Fruit fly (Drosophila melanogaster) whole organism, embryonic: Measurements from ENCODE around the gene Nph.

Source experiments
- Aef1 ChIP-seq: fragments of 200-800 bp; sonication (Bioruptor generic); IDR thresholded peaks from 3 replicates; pipeline ENCODE4 v1.3.6; 2022; ENCODE audit warnings: missing biosample characterization, missing genetic modification characterization
- Asciz ChIP-seq: fragments of 200-800 bp; sonication (Bioruptor generic); optimal IDR thresholded peaks from 2 replicates; lab custom pipeline; 2017; ENCODE audit warnings: missing biosample characterization, mild to moderate bottlenecking, missing genetic modification characterization, missing genetic modification reagents
- BEAF-32 ChIP-seq: fragments of 200-800 bp; sonication (Bioruptor generic); optimal IDR thresholded peaks from 3 replicates; lab custom pipeline; 2017; ENCODE audit warnings: missing biosample characterization, missing genetic modification characterization, mild to moderate bottlenecking, moderate library complexity, missing genetic modification reagents
- CG1024 ChIP-seq: fragments of 200-800 bp; sonication (Bioruptor generic); IDR thresholded peaks from 2 replicates; pipeline ENCODE4 v1.3.6; 2022; ENCODE audit warnings: missing biosample characterization, missing genetic modification characterization
- CG10462 ChIP-seq: fragments of 200-800 bp; sonication (Bioruptor generic); optimal IDR thresholded peaks from 2 replicates; lab custom pipeline; 2016; ENCODE audit warnings: missing biosample characterization, missing genetic modification characterization
- CG10565 ChIP-seq: fragments of 200-800 bp; sonication (Bioruptor generic); optimal IDR thresholded peaks from 3 replicates; lab custom pipeline; 2016; ENCODE audit warnings: missing biosample characterization, mild to moderate bottlenecking, missing genetic modification characterization
- CG11398 ChIP-seq: fragments of 200-800 bp; sonication (Bioruptor generic); optimal IDR thresholded peaks from 2 replicates; lab custom pipeline; 2016; ENCODE audit warnings: missing biosample characterization, missing genetic modification characterization
- CG12391 ChIP-seq: fragments of 200-800 bp; sonication (Bioruptor generic); optimal IDR thresholded peaks from 3 replicates; lab custom pipeline; 2018; ENCODE audit warnings: missing biosample characterization, mild to moderate bottlenecking, missing genetic modification characterization, moderate library complexity
- CG14667 ChIP-seq: fragments of 200-800 bp; sonication (Bioruptor generic); IDR thresholded peaks from 2 replicates; pipeline ENCODE4 v1.3.6; 2022; ENCODE audit warnings: missing biosample characterization, missing genetic modification characterization
- CG15479 ChIP-seq: fragments of 200-800 bp; sonication (Bioruptor generic); optimal IDR thresholded peaks from 3 replicates; lab custom pipeline; 2019; ENCODE audit warnings: missing biosample characterization, mild to moderate bottlenecking, missing genetic modification characterization, moderate library complexity
- CG18011 ChIP-seq: fragments of 200-800 bp; sonication (Bioruptor generic); optimal IDR thresholded peaks from 2 replicates; lab custom pipeline; 2017; ENCODE audit warnings: missing biosample characterization, missing genetic modification characterization, mild to moderate bottlenecking, moderate library complexity, missing genotype
- CG1832 ChIP-seq: fragments of 200-800 bp; sonication (Bioruptor generic); optimal IDR thresholded peaks from 2 replicates; lab custom pipeline; 2017; ENCODE audit warnings: missing biosample characterization, mild to moderate bottlenecking, missing genetic modification characterization, inconsistent platforms
- CG2116 ChIP-seq: fragments of 200-800 bp; sonication (Bioruptor generic); optimal IDR thresholded peaks from 3 replicates; lab custom pipeline; 2018; ENCODE audit warnings: missing biosample characterization, mild to moderate bottlenecking, missing genetic modification characterization
- CG31388 ChIP-seq: fragments of 200-800 bp; sonication (Bioruptor generic); optimal IDR thresholded peaks from 2 replicates; lab custom pipeline; 2016; ENCODE audit warnings: missing biosample characterization, missing genetic modification characterization
- CG33213 ChIP-seq: fragments of 200-800 bp; sonication (Bioruptor generic); optimal IDR thresholded peaks from 3 replicates; lab custom pipeline; 2016; ENCODE audit warnings: missing biosample characterization, missing genetic modification characterization
- CG3847 ChIP-seq: fragments of 200-800 bp; sonication (Bioruptor generic); IDR thresholded peaks from 2 replicates; pipeline ENCODE4 v1.3.6; 2022; ENCODE audit warnings: missing biosample characterization, missing genetic modification characterization
- CG43689 ChIP-seq: fragments of 200-800 bp; sonication (Bioruptor generic); IDR thresholded peaks from 2 replicates; pipeline ENCODE4 v1.3.6; 2022; ENCODE audit warnings: missing biosample characterization, missing genetic modification characterization
- CG4730 ChIP-seq: fragments of 200-800 bp; sonication (Bioruptor generic); IDR thresholded peaks from 2 replicates; pipeline ENCODE4 v1.3.6; 2022; ENCODE audit warnings: missing biosample characterization, missing genetic modification characterization
- CG4854 ChIP-seq: fragments of 200-800 bp; sonication (Bioruptor generic); optimal IDR thresholded peaks from 2 replicates; lab custom pipeline; 2016; ENCODE audit warnings: missing biosample characterization, missing genetic modification characterization, inconsistent platforms
- CG5180 ChIP-seq: fragments of 200-800 bp; sonication (Bioruptor generic); optimal IDR thresholded peaks from 3 replicates; lab custom pipeline; 2017; ENCODE audit warnings: missing biosample characterization, missing genetic modification characterization, mild to moderate bottlenecking, moderate library complexity, missing genetic modification reagents
- CG7271 ChIP-seq: fragments of 200-800 bp; sonication (Bioruptor generic); optimal IDR thresholded peaks from 2 replicates; lab custom pipeline; 2018; ENCODE audit warnings: missing biosample characterization, mild to moderate bottlenecking, missing genetic modification characterization, moderate library complexity
- Chrac-16 ChIP-seq: fragments of 200-800 bp; sonication (Bioruptor generic); optimal IDR thresholded peaks from 3 replicates; lab custom pipeline; 2016; ENCODE audit warnings: missing biosample characterization, missing genetic modification characterization
- D ChIP-seq, 2 experiments: fragments of 200-800 bp in 1 of 2; fragments of >200 bp in 1 of 2; sonication (Bioruptor generic) in 1 of 2; optimal IDR thresholded peaks; 2 replicates in 1 of 2; 3 replicates in 1 of 2; lab custom pipeline; 2017; ENCODE audit warnings: mild to moderate bottlenecking in 1 of 2, missing biosample characterization in 1 of 2, missing genetic modification characterization in 1 of 2, missing genetic modification reagents in 1 of 2
- Deaf1 ChIP-seq: fragments of 200-800 bp; optimal IDR thresholded peaks from 3 replicates; lab custom pipeline; 2019; ENCODE audit warnings: missing biosample characterization, mild to moderate bottlenecking, missing genetic modification characterization, moderate library complexity
- Drgx ChIP-seq: fragments of 200-800 bp; sonication (Bioruptor generic); IDR thresholded peaks from 2 replicates; pipeline ENCODE4 v1.3.6; 2022; ENCODE audit warnings: missing biosample characterization, missing genetic modification characterization
- HLH4C ChIP-seq: fragments of 200-800 bp; sonication (Bioruptor generic); IDR thresholded peaks from 3 replicates; pipeline ENCODE4 v1.3.6; 2022; ENCODE audit warnings: missing biosample characterization, missing genetic modification characterization; ENCODE audit not compliant: partially characterized antibody
- Max ChIP-seq: fragments of 200-800 bp; sonication (Bioruptor generic); optimal IDR thresholded peaks from 2 replicates; lab custom pipeline; 2016; ENCODE audit warnings: missing biosample characterization, mild to moderate bottlenecking, missing genetic modification characterization
- NFAT ChIP-seq: fragments of 200-800 bp; sonication (Bioruptor generic); IDR thresholded peaks from 2 replicates; pipeline ENCODE4 v1.3.6; 2022; ENCODE audit warnings: missing biosample characterization, missing genetic modification characterization
- Poxn ChIP-seq: fragments of 200-800 bp; sonication (Bioruptor generic); IDR thresholded peaks from 2 replicates; pipeline ENCODE4 v1.3.6; 2022; ENCODE audit warnings: missing biosample characterization, missing genetic modification characterization
- Sin3A ChIP-seq: fragments of >200 bp; optimal IDR thresholded peaks from 2 replicates; lab custom pipeline; 2018
- cato ChIP-seq: fragments of 200-800 bp; sonication (Bioruptor generic); optimal IDR thresholded peaks from 2 replicates; lab custom pipeline; 2016; ENCODE audit warnings: missing biosample characterization, missing genetic modification characterization, borderline replicate concordance
- chif ChIP-seq, 2 experiments: fragments of 200-800 bp; sonication (Bioruptor generic); optimal IDR thresholded peaks; 3 replicates each; lab custom pipeline; 2016; ENCODE audit warnings: missing biosample characterization in 2 of 2, missing genetic modification characterization in 2 of 2
- chm ChIP-seq: fragments of 200-800 bp; sonication (Bioruptor generic); IDR thresholded peaks from 2 replicates; pipeline ENCODE4 v1.3.6; 2022; ENCODE audit warnings: missing biosample characterization, missing genetic modification characterization
- corto ChIP-seq: fragments of 200-800 bp; sonication (Bioruptor generic); optimal IDR thresholded peaks from 2 replicates; lab custom pipeline; 2016; ENCODE audit warnings: missing biosample characterization, mild to moderate bottlenecking, missing genetic modification characterization, moderate library complexity
- crc ChIP-seq: fragments of 200-800 bp; sonication (Bioruptor generic); optimal IDR thresholded peaks from 2 replicates; lab custom pipeline; 2016; ENCODE audit warnings: missing biosample characterization, missing genetic modification characterization
- croc ChIP-seq: fragments of 200-800 bp; sonication (Bioruptor generic); conservative IDR thresholded peaks from 3 replicates; pipeline ENCODE4 v1.3.6; 2022; ENCODE audit warnings: missing biosample characterization, missing genetic modification characterization
- disco-r ChIP-seq: fragments of 200-800 bp; sonication (Bioruptor generic); optimal IDR thresholded peaks from 2 replicates; lab custom pipeline; 2016; ENCODE audit warnings: missing biosample characterization, missing genetic modification characterization
- fd64A ChIP-seq: fragments of 200-800 bp; sonication (Bioruptor generic); optimal IDR thresholded peaks from 3 replicates; lab custom pipeline; 2018; ENCODE audit warnings: missing biosample characterization, mild to moderate bottlenecking, missing genetic modification characterization
- fru ChIP-seq: fragments of >200 bp; optimal IDR thresholded peaks from 2 replicates; lab custom pipeline; 2017
- gcm2 ChIP-seq: fragments of 200-800 bp; sonication (Bioruptor generic); optimal IDR thresholded peaks from 2 replicates; lab custom pipeline; 2016; ENCODE audit warnings: missing biosample characterization, missing genetic modification characterization
- kni ChIP-seq: fragments of 200-800 bp; sonication (Bioruptor generic); optimal IDR thresholded peaks from 3 replicates; lab custom pipeline; 2017; ENCODE audit warnings: mild to moderate bottlenecking, missing biosample characterization, missing genetic modification reagents, missing genetic modification characterization
- lilli ChIP-seq: fragments of 200-800 bp; sonication (Bioruptor generic); optimal IDR thresholded peaks from 3 replicates; lab custom pipeline; 2016; ENCODE audit warnings: missing biosample characterization, missing genetic modification characterization
- luna ChIP-seq: fragments of 200-800 bp; sonication (Bioruptor generic); optimal IDR thresholded peaks from 2 replicates; lab custom pipeline; 2016; ENCODE audit warnings: missing biosample characterization, missing genetic modification characterization
- nom ChIP-seq: fragments of 200-800 bp; sonication (Bioruptor generic); optimal IDR thresholded peaks from 2 replicates; lab custom pipeline; 2017; ENCODE audit warnings: missing biosample characterization, missing genetic modification characterization, mild to moderate bottlenecking, moderate library complexity, missing genetic modification reagents
- onecut ChIP-seq: fragments of 200-800 bp; sonication (Bioruptor generic); IDR thresholded peaks from 2 replicates; pipeline ENCODE4 v1.3.6; 2022; ENCODE audit warnings: missing biosample characterization, missing genetic modification characterization
- org-1 ChIP-seq: fragments of 200-800 bp; sonication (Bioruptor generic); optimal IDR thresholded peaks from 2 replicates; lab custom pipeline; 2017; ENCODE audit warnings: missing biosample characterization, missing genetic modification characterization
- repo ChIP-seq: fragments of 200-800 bp; sonication (Bioruptor generic); optimal IDR thresholded peaks from 2 replicates; lab custom pipeline; 2016; ENCODE audit warnings: missing biosample characterization, missing genetic modification characterization
- scrt ChIP-seq: fragments of 200-800 bp; sonication (Bioruptor generic); optimal IDR thresholded peaks from 2 replicates; lab custom pipeline; 2018; ENCODE audit warnings: missing biosample characterization, mild to moderate bottlenecking, missing genetic modification characterization, moderate library complexity
- sim ChIP-seq: fragments of 200-800 bp; sonication (Bioruptor generic); IDR thresholded peaks from 2 replicates; pipeline ENCODE4 v1.3.6; 2022; ENCODE audit warnings: missing biosample characterization, missing genetic modification characterization
- stc ChIP-seq: fragments of 200-800 bp; sonication (Bioruptor generic); IDR thresholded peaks from 2 replicates; pipeline ENCODE4 v1.3.6; 2022; ENCODE audit warnings: missing biosample characterization, missing genetic modification characterization
- wor ChIP-seq: fragments of 200-800 bp; sonication (Bioruptor generic); IDR thresholded peaks from 2 replicates; pipeline ENCODE4 v1.3.6; 2022; ENCODE audit warnings: missing biosample characterization, missing genetic modification characterization

Nph gene

dm6 chr3R:29983073-29983544 is 21.6 kb downstream of the Nph start, which contains the start of gene CG7896:
Gene CG7896, plus strand, starts transcription at chr3R:29983426.
- no peak for TF ChIP-seq CG15479 (GFP tag; lab: Kevin White, UChicago)
- TF ChIP-seq croc (GFP tag; lab: Robert Waterston, UW), result peak; percentile 76
- no peak for TF ChIP-seq CG7271
- TF ChIP-seq CG14667 (GFP tag; lab: Robert Waterston, UW), result peak; percentile 66; the same call in 1 of the 2 replicates
- peak; percentile 80 for TF ChIP-seq stc (GFP tag; lab: Robert Waterston, UW)
- TF ChIP-seq CG1024 (GFP tag; lab: Robert Waterston, UW), result no peak
- TF ChIP-seq cato (GFP tag; lab: Kevin White, UChicago), result no peak
- no peak for TF ChIP-seq disco-r (GFP tag; lab: Kevin White, UChicago)
- TF ChIP-seq org-1 (GFP tag; lab: Kevin White, UChicago), result peak; percentile 63
- no peak for TF ChIP-seq luna
- peak; percentile 82 for TF ChIP-seq Aef1 (GFP tag; lab: Robert Waterston, UW)
- TF ChIP-seq CG33213 (GFP tag; lab: Kevin White, UChicago), result no peak
- no peak for TF ChIP-seq chif (GFP tag; optimal IDR thresholded peaks at IDR 0.05; lab: Kevin White, UChicago)
- no peak for TF ChIP-seq sim (GFP tag; lab: Robert Waterston, UW)
- TF ChIP-seq Deaf1, result peak; percentile 71
- no peak for TF ChIP-seq chm (GFP tag; lab: Robert Waterston, UW)
- TF ChIP-seq CG10565 (GFP tag; lab: Kevin White, UChicago), result no peak
- peak; percentile 58 for TF ChIP-seq kni (GFP tag; lab: Kevin White, UChicago)
- peak; percentile 37 for TF ChIP-seq Max (GFP tag; lab: Kevin White, UChicago)
- no peak for TF ChIP-seq Poxn (GFP tag; lab: Robert Waterston, UW)
- TF ChIP-seq CG3847, result peak; percentile 75
- no peak for TF ChIP-seq CG4854 (GFP tag; lab: Kevin White, UChicago)
- TF ChIP-seq CG10462 (GFP tag; lab: Kevin White, UChicago), result peak; percentile 15
- peak; percentile 49; the same call in 1 of the 2 replicates for TF ChIP-seq CG43689 (GFP tag; lab: Robert Waterston, UW)
- TF ChIP-seq wor (GFP tag; lab: Robert Waterston, UW), result peak; percentile 75
- TF ChIP-seq nom, result peak; percentile 64
- TF ChIP-seq fd64A (GFP tag; lab: Kevin White, UChicago), result no peak
- TF ChIP-seq Chrac-16 (GFP tag; lab: Kevin White, UChicago), result peak; percentile 60
- TF ChIP-seq CG11398 (GFP tag; lab: Kevin White, UChicago), result no peak
- TF ChIP-seq NFAT (GFP tag; lab: Robert Waterston, UW), result peak; percentile 82
- TF ChIP-seq corto (GFP tag; lab: Kevin White, UChicago), result peak; percentile 91
- no peak for TF ChIP-seq repo (GFP tag; lab: Kevin White, UChicago)
- peak; percentile 47 for TF ChIP-seq lilli (GFP tag; lab: Kevin White, UChicago)
- TF ChIP-seq CG2116, result peak; percentile 34
- TF ChIP-seq Asciz (GFP tag; lab: Kevin White, UChicago), result peak; percentile 4
- no peak for TF ChIP-seq crc (GFP tag; lab: Kevin White, UChicago)
- TF ChIP-seq onecut (GFP tag; lab: Robert Waterston, UW), result peak; percentile 59
- TF ChIP-seq D (optimal IDR thresholded peaks at IDR 0.05; lab: Kevin White, UChicago), result no peak
- peak; percentile 43 for TF ChIP-seq D (GFP tag; optimal IDR thresholded peaks at IDR 0.05; lab: Kevin White, UChicago)
- TF ChIP-seq scrt, result peak; percentile 61
- TF ChIP-seq CG4730 (GFP tag; lab: Robert Waterston, UW), result peak; percentile 74
- no peak for TF ChIP-seq HLH4C (GFP tag; lab: Robert Waterston, UW)
- no peak for TF ChIP-seq CG31388 (GFP tag; lab: Kevin White, UChicago)
- TF ChIP-seq BEAF-32, result no peak
- TF ChIP-seq CG12391 (tag; lab: Kevin White, UChicago), result peak; percentile 65
- TF ChIP-seq CG5180 (GFP tag; lab: Kevin White, UChicago), result peak; percentile 40
- TF ChIP-seq Drgx (GFP tag; lab: Robert Waterston, UW), result peak; percentile 90
- no peak for TF ChIP-seq fru (lab: Kevin White, UChicago)
- no peak for TF ChIP-seq Sin3A (lab: Kevin White, UChicago)
- TF ChIP-seq CG1832 (GFP tag; lab: Kevin White, UChicago), result no peak
- TF ChIP-seq gcm2, result no peak
- TF ChIP-seq CG18011 (GFP tag; lab: Kevin White, UChicago), result no peak
